Worm (Caenorhabditis elegans): ENCODE data around the gene fbxb-64.

- TF ChIP-seq ceh-31 (tag; optimal IDR thresholded peaks at IDR 0.05) (no peak), nfya-1 (tag; optimal IDR thresholded peaks at IDR 0.05) (no peak), dve-1 (tag; optimal IDR thresholded peaks at IDR 0.05) (no peak), tbx-2 (tag; optimal IDR thresholded peaks at IDR 0.05) (no peak), pha-4 (tag; optimal IDR thresholded peaks at IDR 0.05) (no peak), sox-4 (tag; optimal IDR thresholded peaks at IDR 0.05) (no peak), unc-3 (GFP tag; conservative IDR thresholded peaks at IDR 0.05) (no peak), unc-3 (tag; optimal IDR thresholded peaks at IDR 0.05) (no peak), ama-1 (optimal IDR thresholded peaks at IDR 0.05) (no peak), T23F11.4 (GFP tag; optimal IDR thresholded peaks at IDR 0.05) (no peak), pag-3 (tag; optimal IDR thresholded peaks at IDR 0.05; ENCODE audit: borderline replicate concordance) (no peak)
Measured at ce11 chrV:19325436-19325835, 12.4 kb downstream of the fbxb-64 start.

All from whole organism, late embryonic.